Fruit fly (Drosophila melanogaster) whole organism, embryonic: ENCODE results near the gene CG17121.

Source experiments
- Aef1 ChIP-seq: fragments of 200-800 bp; sonication (Bioruptor generic); IDR thresholded peaks from 3 replicates; pipeline ENCODE4 v1.3.6; 2022; ENCODE audit warnings: missing biosample characterization, missing genetic modification characterization
- BEAF-32 ChIP-seq: fragments of 200-800 bp; sonication (Bioruptor generic); optimal IDR thresholded peaks from 3 replicates; lab custom pipeline; 2017; ENCODE audit warnings: missing biosample characterization, missing genetic modification characterization, mild to moderate bottlenecking, moderate library complexity, missing genetic modification reagents
- CG10321 ChIP-seq: fragments of 200-800 bp; sonication (Bioruptor generic); IDR thresholded peaks from 2 replicates; pipeline ENCODE4 v1.3.6; 2022; ENCODE audit warnings: missing biosample characterization, missing genetic modification characterization
- CG10654 ChIP-seq: fragments of 200-800 bp; sonication (Bioruptor generic); optimal IDR thresholded peaks from 2 replicates; lab custom pipeline; 2016; ENCODE audit warnings: missing biosample characterization, missing genetic modification characterization
- CG12219 ChIP-seq: fragments of 200-800 bp; sonication (Bioruptor generic); optimal IDR thresholded peaks from 3 replicates; lab custom pipeline; 2018; ENCODE audit warnings: missing biosample characterization, mild to moderate bottlenecking, missing genetic modification characterization
- CG12744 ChIP-seq: fragments of 200-800 bp; sonication (Bioruptor generic); optimal IDR thresholded peaks from 2 replicates; lab custom pipeline; 2016; ENCODE audit warnings: missing biosample characterization, missing genetic modification characterization
- CG1603 ChIP-seq: fragments of 200-800 bp; sonication (Bioruptor generic); optimal IDR thresholded peaks from 2 replicates; lab custom pipeline; 2019; ENCODE audit warnings: missing biosample characterization, mild to moderate bottlenecking, missing genetic modification characterization, moderate library complexity
- CG1647 ChIP-seq: fragments of 200-800 bp; sonication (Bioruptor generic); optimal IDR thresholded peaks from 3 replicates; lab custom pipeline; 2016; ENCODE audit warnings: missing biosample characterization, missing genetic modification characterization
- CG17802 ChIP-seq: fragments of 200-800 bp; sonication (Bioruptor generic); optimal IDR thresholded peaks from 2 replicates; lab custom pipeline; 2018; ENCODE audit warnings: missing biosample characterization, mild to moderate bottlenecking, missing genetic modification characterization, moderate library complexity
- CG30431 ChIP-seq: fragments of 200-800 bp; sonication (Bioruptor generic); optimal IDR thresholded peaks from 2 replicates; lab custom pipeline; 2017; ENCODE audit warnings: missing biosample characterization, missing genetic modification characterization
- CG34376 ChIP-seq: fragments of 200-800 bp; sonication (Bioruptor generic); optimal IDR thresholded peaks from 2 replicates; lab custom pipeline; 2018; ENCODE audit warnings: missing biosample characterization, mild to moderate bottlenecking, missing genetic modification characterization
- CG3838 ChIP-seq: fragments of 200-800 bp; sonication (Bioruptor generic); optimal IDR thresholded peaks from 3 replicates; lab custom pipeline; 2016; ENCODE audit warnings: missing biosample characterization, missing genetic modification characterization
- CG4707 ChIP-seq: fragments of 200-800 bp; sonication (Bioruptor generic); optimal IDR thresholded peaks from 2 replicates; lab custom pipeline; 2018; ENCODE audit warnings: missing biosample characterization, mild to moderate bottlenecking, missing genetic modification characterization, moderate library complexity
- CG4820 ChIP-seq: fragments of 200-800 bp; sonication (Bioruptor generic); optimal IDR thresholded peaks from 3 replicates; lab custom pipeline; 2016; ENCODE audit warnings: missing biosample characterization, missing genetic modification characterization
- CG6654 ChIP-seq: fragments of 200-800 bp; sonication (Bioruptor generic); optimal IDR thresholded peaks from 2 replicates; lab custom pipeline; 2017; ENCODE audit warnings: missing biosample characterization, mild to moderate bottlenecking, missing genetic modification characterization
- CG6689 ChIP-seq: fragments of 200-800 bp; sonication (Bioruptor generic); IDR thresholded peaks from 2 replicates; pipeline ENCODE4 v1.3.6; 2022; ENCODE audit warnings: missing biosample characterization, missing genetic modification characterization
- CG7987 ChIP-seq: fragments of 200-800 bp; sonication (Bioruptor generic); optimal IDR thresholded peaks from 2 replicates; lab custom pipeline; 2018; ENCODE audit warnings: missing biosample characterization, mild to moderate bottlenecking, missing genetic modification characterization, moderate library complexity
- CG8281 ChIP-seq: fragments of 200-800 bp; sonication (Bioruptor generic); optimal IDR thresholded peaks from 2 replicates; lab custom pipeline; 2018; ENCODE audit warnings: missing biosample characterization, mild to moderate bottlenecking, missing genetic modification characterization, moderate library complexity
- Camta ChIP-seq: fragments of 200-800 bp; sonication (Bioruptor generic); optimal IDR thresholded peaks from 2 replicates; lab custom pipeline; 2016; ENCODE audit warnings: missing biosample characterization, missing genetic modification characterization
- D19B ChIP-seq: fragments of 200-800 bp; sonication (Bioruptor generic); optimal IDR thresholded peaks from 2 replicates; lab custom pipeline; 2017; ENCODE audit warnings: missing biosample characterization, mild to moderate bottlenecking, missing genetic modification characterization
- Dbx ChIP-seq: fragments of 200-800 bp; sonication (Bioruptor generic); IDR thresholded peaks from 3 replicates; pipeline ENCODE4 v1.3.6; 2022; ENCODE audit warnings: missing biosample characterization, missing genetic modification characterization
- Doc3 ChIP-seq: fragments of 200-800 bp; sonication (Bioruptor generic); IDR thresholded peaks from 3 replicates; pipeline ENCODE4 v1.3.6; 2022; ENCODE audit warnings: missing biosample characterization, missing genetic modification characterization; ENCODE audit not compliant: partially characterized antibody
- Ets65A ChIP-seq: fragments of 200-800 bp; sonication (Bioruptor generic); peaks from one replicate; lab custom pipeline; 2016; ENCODE audit warnings: missing biosample characterization, missing genetic modification characterization
- HmgD ChIP-seq: fragments of 200-800 bp; sonication (Bioruptor generic); optimal IDR thresholded peaks from 3 replicates; lab custom pipeline; 2016; ENCODE audit warnings: missing biosample characterization, missing genetic modification characterization
- Hsf ChIP-seq: fragments of 200-800 bp; sonication (Bioruptor generic); optimal IDR thresholded peaks from 3 replicates; lab custom pipeline; 2016; ENCODE audit warnings: missing biosample characterization, missing genetic modification characterization
- MBD-R2 ChIP-seq: fragments of 200-800 bp; sonication (Bioruptor generic); IDR thresholded peaks from 2 replicates; pipeline ENCODE4 v1.3.6; 2022; ENCODE audit warnings: missing biosample characterization, missing genetic modification characterization
- Neu2 ChIP-seq: fragments of 200-800 bp; sonication (Bioruptor generic); optimal IDR thresholded peaks from 3 replicates; lab custom pipeline; 2016; ENCODE audit warnings: missing biosample characterization, missing genetic modification characterization, borderline replicate concordance
- Nf-YA ChIP-seq: fragments of 200-800 bp; sonication (Bioruptor generic); IDR thresholded peaks from 2 replicates; pipeline ENCODE4 v1.3.6; 2022; ENCODE audit warnings: missing biosample characterization, missing genetic modification characterization
- Tbp ChIP-seq: fragments of >200 bp; optimal IDR thresholded peaks from 2 replicates; lab custom pipeline; 2018; ENCODE audit warnings: missing biosample characterization, missing genetic modification characterization
- Trl ChIP-seq, 3 experiments: fragments of >200 bp in 2 of 3; fragments of 200-800 bp in 1 of 3; sonication (Bioruptor generic) in 1 of 3; optimal IDR thresholded peaks; 2 replicates in 1 of 3; 3 replicates in 2 of 3; lab custom pipeline; 2016 to 2017; ENCODE audit warnings: missing biosample characterization in 1 of 3, missing genetic modification characterization in 1 of 3
- ac ChIP-seq: fragments of 200-800 bp; sonication (Bioruptor generic); optimal IDR thresholded peaks from 3 replicates; lab custom pipeline; 2017; ENCODE audit warnings: missing biosample characterization, mild to moderate bottlenecking, missing genetic modification characterization
- ap ChIP-seq: fragments of 200-800 bp; sonication (Bioruptor generic); IDR thresholded peaks from 2 replicates; pipeline ENCODE4 v1.3.6; 2022; ENCODE audit warnings: missing biosample characterization, missing genetic modification characterization
- cas ChIP-seq: fragments of 200-800 bp; sonication (Bioruptor generic); IDR thresholded peaks from 2 replicates; pipeline ENCODE4 v1.3.6; 2022; ENCODE audit warnings: missing biosample characterization, missing genetic modification characterization
- cato ChIP-seq: fragments of 200-800 bp; sonication (Bioruptor generic); optimal IDR thresholded peaks from 2 replicates; lab custom pipeline; 2016; ENCODE audit warnings: missing biosample characterization, missing genetic modification characterization, borderline replicate concordance
- crc ChIP-seq: fragments of 200-800 bp; sonication (Bioruptor generic); optimal IDR thresholded peaks from 2 replicates; lab custom pipeline; 2016; ENCODE audit warnings: missing biosample characterization, missing genetic modification characterization
- en ChIP-seq: fragments of 200-800 bp; sonication (Bioruptor generic); optimal IDR thresholded peaks from 2 replicates; lab custom pipeline; 2016; ENCODE audit warnings: missing biosample characterization, missing genetic modification characterization
- fd102C ChIP-seq: fragments of 200-800 bp; sonication (Bioruptor generic); optimal IDR thresholded peaks from 2 replicates; lab custom pipeline; 2018; ENCODE audit warnings: missing biosample characterization, mild to moderate bottlenecking, missing genetic modification characterization, moderate library complexity
- fd3F ChIP-seq: fragments of 200-800 bp; sonication (Bioruptor generic); optimal IDR thresholded peaks from 2 replicates; lab custom pipeline; 2018; ENCODE audit warnings: missing biosample characterization, mild to moderate bottlenecking, missing genetic modification characterization, moderate library complexity
- fd96Cb ChIP-seq: fragments of 200-800 bp; sonication (Bioruptor generic); optimal IDR thresholded peaks from 2 replicates; lab custom pipeline; 2018; ENCODE audit warnings: missing biosample characterization, mild to moderate bottlenecking, missing genetic modification characterization, moderate library complexity
- ftz-f1 ChIP-seq: fragments of 200-800 bp; sonication (Bioruptor generic); optimal IDR thresholded peaks from 2 replicates; lab custom pipeline; 2016; ENCODE audit warnings: missing biosample characterization, missing genetic modification characterization
- fu2 ChIP-seq: fragments of 200-800 bp; sonication (Bioruptor generic); optimal IDR thresholded peaks from 2 replicates; lab custom pipeline; 2016; ENCODE audit warnings: missing biosample characterization, missing genetic modification characterization
- hb ChIP-seq: fragments of 200-800 bp; sonication (Bioruptor generic); IDR thresholded peaks from 3 replicates; pipeline ENCODE4 v1.3.6; 2022; ENCODE audit warnings: missing biosample characterization, missing genetic modification characterization; ENCODE audit not compliant: partially characterized antibody
- klu ChIP-seq: fragments of 200-800 bp; sonication (Bioruptor generic); IDR thresholded peaks from 2 replicates; pipeline ENCODE4 v1.3.6; 2022; ENCODE audit warnings: missing biosample characterization, missing genetic modification characterization
- otp ChIP-seq: fragments of 200-800 bp; sonication (Bioruptor generic); IDR thresholded peaks from 3 replicates; pipeline ENCODE4, ENCODE4 v1.3.6; 2022; ENCODE audit warnings: missing biosample characterization, missing genetic modification characterization
- p53 ChIP-seq: fragments of 200-800 bp; sonication (Bioruptor generic); optimal IDR thresholded peaks from 2 replicates; lab custom pipeline; 2016; ENCODE audit warnings: missing biosample characterization, missing genetic modification characterization
- slbo ChIP-seq: fragments of 200-800 bp; sonication (Bioruptor generic); IDR thresholded peaks from 2 replicates; pipeline ENCODE4 v1.3.6; 2022; ENCODE audit warnings: missing biosample characterization, missing genetic modification characterization
- slp2 ChIP-seq: fragments of 200-800 bp; sonication (Bioruptor generic); optimal IDR thresholded peaks from 2 replicates; lab custom pipeline; 2016; ENCODE audit warnings: missing biosample characterization, missing genetic modification characterization
- sug ChIP-seq: fragments of 200-800 bp; optimal IDR thresholded peaks from 2 replicates; lab custom pipeline; 2019; ENCODE audit warnings: missing biosample characterization, mild to moderate bottlenecking, missing genetic modification characterization, moderate library complexity
- tio ChIP-seq: fragments of 200-800 bp; sonication (Bioruptor generic); optimal IDR thresholded peaks from 2 replicates; lab custom pipeline; 2017; ENCODE audit warnings: missing biosample characterization, missing genetic modification characterization, inconsistent platforms
- trem ChIP-seq: fragments of 200-800 bp; optimal IDR thresholded peaks from 3 replicates; lab custom pipeline; 2019; ENCODE audit warnings: missing biosample characterization, mild to moderate bottlenecking, missing genetic modification characterization, moderate library complexity

CG17121 gene

dm6 chr3R:23053936-23054335 lies 5.9 kb upstream of the CG17121 start, which contains the start of gene p53 (continued):
- TF ChIP-seq slp2 (GFP tag; lab: Kevin White, UChicago) (peak; percentile 64), CG10654 (GFP tag; lab: Kevin White, UChicago) (peak; percentile 65), BEAF-32 (GFP tag; lab: Kevin White, UChicago) (peak; percentile 79), CG30431 (GFP tag; lab: Kevin White, UChicago) (peak; percentile 67), HmgD (GFP tag; lab: Kevin White, UChicago) (peak; percentile 81), Tbp (GFP tag; lab: Kevin White, UChicago) (no peak), tio (GFP tag; lab: Kevin White, UChicago) (no peak), MBD-R2 (GFP tag; lab: Robert Waterston, UW) (peak; percentile 56), Camta (peak; percentile 83), CG4820 (GFP tag; lab: Kevin White, UChicago) (peak; percentile 40), CG7987 (peak; percentile 94), CG12219 (peak; percentile 74), CG17802 (tag; lab: Kevin White, UChicago) (peak; percentile 80), CG1603 (tag; lab: Kevin White, UChicago) (no peak), ftz-f1 (no peak), Trl (optimal IDR thresholded peaks at IDR 0.05; lab: Kevin White, UChicago) (no peak), Trl (GFP tag; optimal IDR thresholded peaks at IDR 0.05; lab: Kevin White, UChicago) (peak; percentile 75), fd96Cb (tag; lab: Kevin White, UChicago) (peak; percentile 27), CG34376 (GFP tag; lab: Kevin White, UChicago) (peak; percentile 78), Neu2 (GFP tag; lab: Kevin White, UChicago) (no peak), Aef1 (GFP tag; lab: Robert Waterston, UW) (peak; percentile 30; the same call in 2 of the 3 replicates), CG6689 (0 out of 2 replicates have a peak, but pooled peaks have one; percentile 41), hb (GFP tag; lab: Robert Waterston, UW) (peak; percentile 75; the same call in 2 of the 3 replicates), Hsf (peak; percentile 83), otp (GFP tag; lab: Robert Waterston, UW) (peak; percentile 76), Doc3 (GFP tag; lab: Robert Waterston, UW) (peak; percentile 41; the same call in 1 of the 3 replicates), sug (tag; lab: Kevin White, UChicago) (peak; percentile 57), CG1647 (GFP tag; lab: Kevin White, UChicago) (peak; percentile 71), cas (GFP tag; lab: Robert Waterston, UW) (no peak), CG8281 (tag; lab: Kevin White, UChicago) (peak; percentile 67), en (peak; percentile 37), fd3F (peak; percentile 50), D19B (peak; percentile 64), CG6654 (GFP tag; lab: Kevin White, UChicago) (peak; percentile 52), fd102C (GFP tag; lab: Kevin White, UChicago) (no peak), CG4707 (GFP tag; lab: Kevin White, UChicago) (peak; percentile 77), fu2 (peak; percentile 60), trem (tag; lab: Kevin White, UChicago) (peak; percentile 70), Ets65A (GFP tag; lab: Kevin White, UChicago) (peak; percentile 99), ap (GFP tag; lab: Robert Waterston, UW) (peak; percentile 37; the same call in 1 of the 2 replicates), CG3838 (GFP tag; lab: Kevin White, UChicago) (peak; percentile 38), crc (peak; percentile 51), CG10321 (GFP tag; lab: Robert Waterston, UW) (peak; percentile 46; the same call in 1 of the 2 replicates), ac (GFP tag; lab: Kevin White, UChicago) (peak; percentile 16), slbo (GFP tag; lab: Robert Waterston, UW) (peak; percentile 77), Nf-YA (GFP tag; lab: Robert Waterston, UW) (peak; percentile 48), p53 (GFP tag; lab: Kevin White, UChicago) (peak; percentile 48), klu (GFP tag; lab: Robert Waterston, UW) (peak; percentile 42; the same call in 1 of the 2 replicates), Dbx (GFP tag; lab: Robert Waterston, UW) (peak; percentile 81; the same call in 2 of the 3 replicates), cato (GFP tag; lab: Kevin White, UChicago) (peak; percentile 21), CG12744 (GFP tag; lab: Kevin White, UChicago) (peak; percentile 78)
